Fruit fly (Drosophila melanogaster) whole organism, embryonic: ENCODE results near the gene CG34135.

Source experiments
- BEAF-32 ChIP-seq: fragments of 200-800 bp; sonication (Bioruptor generic); optimal IDR thresholded peaks from 3 replicates; lab custom pipeline; 2017; ENCODE audit warnings: missing biosample characterization, missing genetic modification characterization, mild to moderate bottlenecking, moderate library complexity, missing genetic modification reagents
- CG10462 ChIP-seq: fragments of 200-800 bp; sonication (Bioruptor generic); optimal IDR thresholded peaks from 2 replicates; lab custom pipeline; 2016; ENCODE audit warnings: missing biosample characterization, missing genetic modification characterization
- CG10654 ChIP-seq: fragments of 200-800 bp; sonication (Bioruptor generic); optimal IDR thresholded peaks from 2 replicates; lab custom pipeline; 2016; ENCODE audit warnings: missing biosample characterization, missing genetic modification characterization
- CG10959 ChIP-seq: fragments of 200-800 bp; sonication (Bioruptor generic); IDR thresholded peaks from 2 replicates; pipeline ENCODE4 v1.3.6; 2022; ENCODE audit warnings: missing biosample characterization, missing genetic modification characterization
- CG11723 ChIP-seq: fragments of 200-800 bp; sonication (Bioruptor generic); optimal IDR thresholded peaks from 2 replicates; lab custom pipeline; 2017; ENCODE audit warnings: missing biosample characterization, mild to moderate bottlenecking, missing genetic modification characterization
- CG13123 ChIP-seq: fragments of 200-800 bp; sonication (Bioruptor generic); optimal IDR thresholded peaks from 2 replicates; lab custom pipeline; 2016; ENCODE audit warnings: missing biosample characterization, missing genetic modification characterization
- CG13424 ChIP-seq: fragments of 200-800 bp; sonication (Bioruptor generic); optimal IDR thresholded peaks from 2 replicates; lab custom pipeline; 2019; ENCODE audit warnings: missing biosample characterization, mild to moderate bottlenecking, missing genetic modification characterization, moderate library complexity
- CG14965 ChIP-seq: fragments of 200-800 bp; sonication (Bioruptor generic); optimal IDR thresholded peaks from 2 replicates; lab custom pipeline; 2016; ENCODE audit warnings: missing biosample characterization, missing genetic modification characterization, borderline replicate concordance
- CG1529 ChIP-seq: fragments of 200-800 bp; sonication (Bioruptor generic); optimal IDR thresholded peaks from 3 replicates; lab custom pipeline; 2018; ENCODE audit warnings: missing biosample characterization, missing genetic modification characterization
- CG16779 ChIP-seq: fragments of 200-800 bp; sonication (Bioruptor generic); IDR thresholded peaks from 2 replicates; pipeline ENCODE4 v1.3.6; 2022; ENCODE audit warnings: missing biosample characterization, missing genetic modification characterization
- CG17359 ChIP-seq: fragments of 200-800 bp; sonication (Bioruptor generic); optimal IDR thresholded peaks from 3 replicates; lab custom pipeline; 2018; ENCODE audit warnings: missing biosample characterization, mild to moderate bottlenecking, missing genetic modification characterization, moderate library complexity
- CG17802 ChIP-seq: fragments of 200-800 bp; sonication (Bioruptor generic); optimal IDR thresholded peaks from 2 replicates; lab custom pipeline; 2018; ENCODE audit warnings: missing biosample characterization, mild to moderate bottlenecking, missing genetic modification characterization, moderate library complexity
- CG18011 ChIP-seq: fragments of 200-800 bp; sonication (Bioruptor generic); optimal IDR thresholded peaks from 2 replicates; lab custom pipeline; 2017; ENCODE audit warnings: missing biosample characterization, missing genetic modification characterization, mild to moderate bottlenecking, moderate library complexity, missing genotype
- CG42726 ChIP-seq: fragments of 200-800 bp; sonication (Bioruptor generic); IDR thresholded peaks from 2 replicates; pipeline ENCODE4 v1.3.6; 2022; ENCODE audit warnings: missing biosample characterization, missing genetic modification characterization; ENCODE audit not compliant: partially characterized antibody
- CG4617 ChIP-seq: fragments of 200-800 bp; sonication (Bioruptor generic); optimal IDR thresholded peaks from 3 replicates; lab custom pipeline; 2016; ENCODE audit warnings: missing biosample characterization, missing genetic modification characterization, borderline replicate concordance
- CG5953 ChIP-seq: fragments of 200-800 bp; sonication (Bioruptor generic); IDR thresholded peaks from 2 replicates; pipeline ENCODE4 v1.3.6; 2022; ENCODE audit warnings: missing biosample characterization, missing genetic modification characterization
- CG6654 ChIP-seq: fragments of 200-800 bp; sonication (Bioruptor generic); optimal IDR thresholded peaks from 2 replicates; lab custom pipeline; 2017; ENCODE audit warnings: missing biosample characterization, mild to moderate bottlenecking, missing genetic modification characterization
- CG7357 ChIP-seq: fragments of 200-800 bp; sonication (Bioruptor generic); IDR thresholded peaks from 3 replicates; pipeline ENCODE4 v1.3.6; 2022; ENCODE audit warnings: missing biosample characterization, missing genetic modification characterization
- CG7745 ChIP-seq: fragments of 200-800 bp; sonication (Bioruptor generic); optimal IDR thresholded peaks from 2 replicates; lab custom pipeline; 2018; ENCODE audit warnings: missing biosample characterization, mild to moderate bottlenecking, missing genetic modification characterization, moderate library complexity
- CG8388 ChIP-seq: fragments of 200-800 bp; sonication (Bioruptor generic); optimal IDR thresholded peaks from 2 replicates; lab custom pipeline; 2019; ENCODE audit warnings: missing biosample characterization, mild to moderate bottlenecking, missing genetic modification characterization, moderate library complexity
- CG8478 ChIP-seq: fragments of >200 bp; optimal IDR thresholded peaks from 2 replicates; lab custom pipeline; 2018
- CTCF ChIP-seq: fragments of 200-800 bp; sonication (Bioruptor generic); optimal IDR thresholded peaks from 2 replicates; lab custom pipeline; 2017; ENCODE audit warnings: missing biosample characterization, mild to moderate bottlenecking, missing genetic modification characterization, moderate library complexity
- CrebB ChIP-seq: fragments of 200-800 bp; sonication (Bioruptor generic); optimal IDR thresholded peaks from 3 replicates; lab custom pipeline; 2018; ENCODE audit warnings: missing biosample characterization, mild to moderate bottlenecking, missing genetic modification characterization
- Dip3 ChIP-seq: fragments of 200-800 bp; sonication (Bioruptor generic); optimal IDR thresholded peaks from 3 replicates; lab custom pipeline; 2016; ENCODE audit warnings: missing biosample characterization, missing genetic modification characterization
- Dref ChIP-seq: fragments of 200-800 bp; sonication (Bioruptor generic); IDR thresholded peaks from 2 replicates; pipeline ENCODE4 v1.3.6; 2022; ENCODE audit warnings: missing biosample characterization, missing genetic modification characterization
- Drgx ChIP-seq: fragments of 200-800 bp; sonication (Bioruptor generic); IDR thresholded peaks from 2 replicates; pipeline ENCODE4 v1.3.6; 2022; ENCODE audit warnings: missing biosample characterization, missing genetic modification characterization
- Max ChIP-seq: fragments of 200-800 bp; sonication (Bioruptor generic); optimal IDR thresholded peaks from 2 replicates; lab custom pipeline; 2016; ENCODE audit warnings: missing biosample characterization, mild to moderate bottlenecking, missing genetic modification characterization
- Mrtf ChIP-seq: fragments of 200-800 bp; sonication (Bioruptor generic); IDR thresholded peaks from 3 replicates; pipeline ENCODE4 v1.3.6; 2022; ENCODE audit warnings: missing biosample characterization, missing genetic modification characterization
- Myb ChIP-seq: fragments of 200-800 bp; sonication (Bioruptor generic); optimal IDR thresholded peaks from 2 replicates; lab custom pipeline; 2016; ENCODE audit warnings: missing biosample characterization, missing genetic modification characterization
- NK7.1 ChIP-seq: fragments of 200-800 bp; sonication (Bioruptor generic); optimal IDR thresholded peaks from 3 replicates; lab custom pipeline; 2016; ENCODE audit warnings: missing biosample characterization, missing genetic modification characterization
- Side ChIP-seq: fragments of 200-800 bp; sonication (Bioruptor generic); optimal IDR thresholded peaks from 2 replicates; lab custom pipeline; 2016; ENCODE audit warnings: missing biosample characterization, missing genetic modification characterization
- Xrp1 ChIP-seq: fragments of 200-800 bp; sonication (Bioruptor generic); IDR thresholded peaks from 2 replicates; pipeline ENCODE4 v1.3.6; 2022; ENCODE audit warnings: missing biosample characterization, missing genetic modification characterization
- YL-1 ChIP-seq: fragments of 200-800 bp; sonication (Bioruptor generic); optimal IDR thresholded peaks from 3 replicates; lab custom pipeline; 2017; ENCODE audit warnings: missing biosample characterization, mild to moderate bottlenecking, missing genetic modification characterization
- az2 ChIP-seq: fragments of 200-800 bp; sonication (Bioruptor generic); optimal IDR thresholded peaks from 3 replicates; lab custom pipeline; 2016; ENCODE audit warnings: missing biosample characterization, missing genetic modification characterization
- bigmax ChIP-seq: fragments of 200-800 bp; sonication (Bioruptor generic); optimal IDR thresholded peaks from 2 replicates; lab custom pipeline; 2018; ENCODE audit warnings: missing biosample characterization, mild to moderate bottlenecking, missing genetic modification characterization
- cas ChIP-seq: fragments of 200-800 bp; sonication (Bioruptor generic); IDR thresholded peaks from 2 replicates; pipeline ENCODE4 v1.3.6; 2022; ENCODE audit warnings: missing biosample characterization, missing genetic modification characterization
- chif ChIP-seq, 2 experiments: fragments of 200-800 bp; sonication (Bioruptor generic); optimal IDR thresholded peaks; 3 replicates each; lab custom pipeline; 2016; ENCODE audit warnings: missing biosample characterization in 2 of 2, missing genetic modification characterization in 2 of 2
- da ChIP-seq: fragments of 200-800 bp; sonication (Bioruptor generic); optimal IDR thresholded peaks from 2 replicates; lab custom pipeline; 2016; ENCODE audit warnings: missing biosample characterization, missing genetic modification characterization
- fd96Cb ChIP-seq: fragments of 200-800 bp; sonication (Bioruptor generic); optimal IDR thresholded peaks from 2 replicates; lab custom pipeline; 2018; ENCODE audit warnings: missing biosample characterization, mild to moderate bottlenecking, missing genetic modification characterization, moderate library complexity
- gcm2 ChIP-seq: fragments of 200-800 bp; sonication (Bioruptor generic); optimal IDR thresholded peaks from 2 replicates; lab custom pipeline; 2016; ENCODE audit warnings: missing biosample characterization, missing genetic modification characterization
- grau ChIP-seq: fragments of 200-800 bp; optimal IDR thresholded peaks from 3 replicates; lab custom pipeline; 2019; ENCODE audit warnings: missing biosample characterization, mild to moderate bottlenecking, missing genetic modification characterization, moderate library complexity
- lmd ChIP-seq: fragments of 200-800 bp; sonication (Bioruptor generic); IDR thresholded peaks from 2 replicates; pipeline ENCODE4 v1.3.6; 2022; ENCODE audit warnings: missing biosample characterization, missing genetic modification characterization
- lola ChIP-seq, 3 experiments: fragments of >200 bp in 2 of 3; fragments of 200-800 bp in 1 of 3; sonication (Bioruptor generic) in 1 of 3; optimal IDR thresholded peaks; 2 replicates each; lab custom pipeline; 2017 to 2019; ENCODE audit warnings: missing biosample characterization in 3 of 3, missing genetic modification characterization in 3 of 3, mild to moderate bottlenecking in 1 of 3, moderate library complexity in 1 of 3
- lov ChIP-seq, 2 experiments: fragments of 200-800 bp in 1 of 2; fragments of >200 bp in 1 of 2; sonication (Bioruptor generic) in 1 of 2; IDR thresholded peaks in 1 of 2; optimal IDR thresholded peaks in 1 of 2; 2 replicates in 1 of 2; 3 replicates in 1 of 2; pipeline versions ENCODE4 v1.3.6 to Lab custom; 2017 to 2022; ENCODE audit warnings: missing biosample characterization in 1 of 2, missing genetic modification characterization in 1 of 2
- odd ChIP-seq: fragments of 200-800 bp; sonication (Bioruptor generic); optimal IDR thresholded peaks from 2 replicates; lab custom pipeline; 2017; ENCODE audit warnings: missing biosample characterization, mild to moderate bottlenecking, missing genetic modification characterization
- sna ChIP-seq: fragments of 200-800 bp; sonication (Bioruptor generic); IDR thresholded peaks from 2 replicates; pipeline ENCODE4 v1.3.6; 2022; ENCODE audit warnings: missing biosample characterization, missing genetic modification characterization; ENCODE audit not compliant: partially characterized antibody
- ttk ChIP-seq: fragments of 200-800 bp; sonication (Bioruptor generic); IDR thresholded peaks from 2 replicates; pipeline ENCODE4 v2.1.2; 2022; ENCODE audit warnings: missing biosample characterization, missing genetic modification characterization
- vfl ChIP-seq: fragments of 200-800 bp; sonication (Bioruptor generic); optimal IDR thresholded peaks from 2 replicates; lab custom pipeline; 2016; ENCODE audit warnings: missing biosample characterization, missing genetic modification characterization
- vnd ChIP-seq: fragments of 200-800 bp; sonication (Bioruptor generic); IDR thresholded peaks from 3 replicates; pipeline ENCODE4 v1.3.6; 2022; ENCODE audit warnings: missing biosample characterization, missing genetic modification characterization; ENCODE audit not compliant: partially characterized antibody

The CG34135 gene

DNA sequence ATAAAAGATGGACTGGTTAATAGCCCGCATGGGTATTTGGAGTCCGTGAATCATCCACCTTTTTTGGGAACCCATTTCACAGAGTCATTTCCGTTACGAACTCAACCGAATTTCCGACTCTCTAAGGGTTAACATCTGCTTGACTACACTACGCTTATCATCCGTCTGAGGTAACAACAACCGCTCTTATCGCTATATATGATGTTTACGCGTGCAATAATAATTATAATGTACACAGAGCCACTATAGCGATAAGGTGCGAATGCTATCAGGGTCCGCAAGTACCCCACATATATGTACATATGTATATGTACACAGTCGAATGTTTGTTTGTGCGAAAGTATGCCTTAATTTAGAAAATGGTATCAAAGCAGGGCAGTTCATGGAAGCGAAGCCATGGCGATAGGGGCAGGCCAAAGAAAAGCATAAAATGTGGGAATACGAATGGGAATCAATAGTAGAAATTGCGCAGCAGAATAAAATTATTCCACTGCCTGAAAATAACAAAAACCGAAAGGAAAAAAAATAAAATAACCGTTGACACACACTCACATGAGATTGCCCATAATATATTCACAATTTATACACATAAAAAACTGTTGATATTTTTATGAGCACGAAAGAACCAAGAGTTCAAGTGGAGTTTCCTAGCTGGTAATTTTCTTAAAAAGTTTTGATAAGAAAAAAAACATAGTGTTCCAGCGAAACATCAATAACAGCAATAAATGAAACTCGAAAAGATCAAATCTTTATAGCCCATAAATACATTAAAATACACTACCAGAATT, 42.6 kb upstream of the CG34135 start (continued):
- TF ChIP-seq CG18011 (GFP tag; lab: Kevin White, UChicago): peak; percentile 59
- no peak for TF ChIP-seq BEAF-32 (GFP tag; lab: Kevin White, UChicago)
- TF ChIP-seq CTCF (GFP tag; lab: Kevin White, UChicago): peak; percentile 59
- no peak for TF ChIP-seq sna (GFP tag; lab: Robert Waterston, UW)
- TF ChIP-seq CG17359: peak; percentile 91
- TF ChIP-seq chif (GFP tag; optimal IDR thresholded peaks at IDR 0.05; lab: Kevin White, UChicago): peak; percentile 54 to 68
- peak; percentile 41 for TF ChIP-seq Dip3 (GFP tag; lab: Kevin White, UChicago)
- TF ChIP-seq lov (optimal IDR thresholded peaks at IDR 0.05; lab: Kevin White, UChicago): no peak
- peak; percentile 89; the same call in 2 of the 3 replicates for TF ChIP-seq lov (GFP tag; IDR thresholded peaks at IDR 0.05; lab: Robert Waterston, UW)
- TF ChIP-seq YL-1 (GFP tag; lab: Kevin White, UChicago): peak; percentile 93
- peak; percentile 25 for TF ChIP-seq CG17802 (tag; lab: Kevin White, UChicago)
- no peak for TF ChIP-seq cas (GFP tag; lab: Robert Waterston, UW)
- TF ChIP-seq CG4617 (GFP tag; lab: Kevin White, UChicago): peak; percentile 29
- TF ChIP-seq CG16779 (GFP tag; lab: Robert Waterston, UW): peak; percentile 81
- peak; percentile 68 for TF ChIP-seq gcm2 (GFP tag; lab: Kevin White, UChicago)
- no peak; the same call in 1 of the 2 replicates for TF ChIP-seq ttk
- peak; percentile 79 for TF ChIP-seq CG10959
- TF ChIP-seq CG13123 (GFP tag; lab: Kevin White, UChicago): peak; percentile 89
- TF ChIP-seq vnd (GFP tag; lab: Robert Waterston, UW): no peak
- TF ChIP-seq az2: peak; percentile 41
- peak; percentile 88 for TF ChIP-seq Xrp1
- TF ChIP-seq bigmax (GFP tag; lab: Kevin White, UChicago): peak; percentile 79
- TF ChIP-seq CG10654 (GFP tag; lab: Kevin White, UChicago): peak; percentile 75
- peak; percentile 65 for TF ChIP-seq CG8388 (GFP tag; lab: Kevin White, UChicago)
- TF ChIP-seq Myb: peak; percentile 37
- TF ChIP-seq CG7357 (GFP tag; lab: Robert Waterston, UW): peak; percentile 53; the same call in 2 of the 3 replicates
- peak; percentile 63 for TF ChIP-seq CG10462 (GFP tag; lab: Kevin White, UChicago)
- TF ChIP-seq CG13424 (tag; lab: Kevin White, UChicago): peak; percentile 85
- peak; percentile 22 for TF ChIP-seq NK7.1
- TF ChIP-seq CG6654 (GFP tag; lab: Kevin White, UChicago): peak; percentile 19
- TF ChIP-seq lola (GFP tag; optimal IDR thresholded peaks at IDR 0.05; lab: Kevin White, UChicago): peak in 1 of 3 experiments; percentile 62
- peak; percentile 76 for TF ChIP-seq CG5953 (GFP tag; lab: Robert Waterston, UW)
- peak; percentile 97 for TF ChIP-seq CrebB (tag; lab: Kevin White, UChicago)
- peak; percentile 85 for TF ChIP-seq Side
- TF ChIP-seq CG1529 (GFP tag; lab: Kevin White, UChicago): peak; percentile 90
- no peak for TF ChIP-seq CG8478
- TF ChIP-seq CG42726 (GFP tag; lab: Robert Waterston, UW): no peak
- TF ChIP-seq Drgx: peak; percentile 76
- peak; percentile 74 for TF ChIP-seq da (GFP tag; lab: Kevin White, UChicago)
- no peak; the same call in 1 of the 2 replicates for TF ChIP-seq Dref (GFP tag; lab: Robert Waterston, UW)
- TF ChIP-seq vfl (GFP tag; lab: Kevin White, UChicago): peak; percentile 73
- peak; percentile 57 for TF ChIP-seq grau (tag; lab: Kevin White, UChicago)
- TF ChIP-seq fd96Cb (tag; lab: Kevin White, UChicago): peak; percentile 34
- TF ChIP-seq CG7745 (tag; lab: Kevin White, UChicago): peak; percentile 95
- peak; percentile 88 for TF ChIP-seq CG11723 (GFP tag; lab: Kevin White, UChicago)
- peak; percentile 52; the same call in 1 of the 3 replicates for TF ChIP-seq Mrtf (GFP tag; lab: Robert Waterston, UW)
- TF ChIP-seq Max (GFP tag; lab: Kevin White, UChicago): peak; percentile 71
- peak; percentile 67 for TF ChIP-seq CG14965 (GFP tag; lab: Kevin White, UChicago)
- peak; percentile 64; the same call in 1 of the 2 replicates for TF ChIP-seq lmd
- TF ChIP-seq odd: peak; percentile 94
